Worm (Caenorhabditis elegans) whole organism, young adult: Measurements from ENCODE around the gene Y66D12A.19.

Experiments used
- F49E8.2 ChIP-seq: sonication (generic microtip); optimal IDR thresholded peaks from 3 replicates; lab custom pipeline; 2017; ENCODE audit warnings: missing genetic modification characterization, mild to moderate bottlenecking, missing compliant biosample characterization, antibody characterized with exemption, moderate library complexity; ENCODE audit not compliant: insufficient read depth
- ama-1 ChIP-seq, 3 experiments: fragments of 150-350 bp in 1 of 3; sonication (generic microtip) in 2 of 3; optimal IDR thresholded peaks; 2 replicates each; lab custom pipeline; 2014 to 2018; ENCODE audit warnings: missing biosample characterization in 2 of 3, missing genetic modification characterization in 2 of 3, missing genetic modification reagents in 2 of 3
- unc-62 ChIP-seq: fragments of 150-350 bp; optimal IDR thresholded peaks from 2 replicates; lab custom pipeline; 2014; ENCODE audit warnings: missing biosample characterization, missing genetic modification reagents, missing genetic modification characterization

DNA sequence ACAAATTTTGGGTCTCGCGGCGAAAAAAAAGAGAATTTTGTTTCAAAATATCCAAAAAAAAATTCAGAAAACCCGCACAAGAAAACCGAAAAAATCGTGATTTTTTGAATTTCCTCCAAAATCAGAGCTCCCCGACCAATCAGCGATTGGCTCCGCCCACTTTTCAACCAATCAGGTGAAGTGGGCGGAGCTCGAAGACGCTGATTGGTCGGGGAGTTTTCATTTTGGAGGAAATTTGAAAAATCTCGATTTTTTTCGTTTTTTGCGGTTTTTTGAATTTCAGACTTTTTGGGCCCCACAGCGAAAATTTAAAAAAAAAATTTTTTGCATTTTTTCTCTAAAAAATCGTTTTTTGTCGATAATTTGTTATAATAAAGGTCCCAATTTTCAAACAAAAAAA, 19.3 kb upstream of the Y66D12A.19 start:
- TF ChIP-seq unc-62 (GFP tag; lab: Kevin White, UChicago) = no peak
- TF ChIP-seq F49E8.2 (tag; lab: Kevin White, UChicago) = no peak
- TF ChIP-seq ama-1 (optimal IDR thresholded peaks at IDR 0.05; lab: Kevin White, UChicago) = no peak
- no peak for TF ChIP-seq ama-1 (GFP tag; optimal IDR thresholded peaks at IDR 0.05; lab: Kevin White, UChicago)
